Worm (Caenorhabditis elegans): ENCODE measurements around the gene srw-21.

DNA sequence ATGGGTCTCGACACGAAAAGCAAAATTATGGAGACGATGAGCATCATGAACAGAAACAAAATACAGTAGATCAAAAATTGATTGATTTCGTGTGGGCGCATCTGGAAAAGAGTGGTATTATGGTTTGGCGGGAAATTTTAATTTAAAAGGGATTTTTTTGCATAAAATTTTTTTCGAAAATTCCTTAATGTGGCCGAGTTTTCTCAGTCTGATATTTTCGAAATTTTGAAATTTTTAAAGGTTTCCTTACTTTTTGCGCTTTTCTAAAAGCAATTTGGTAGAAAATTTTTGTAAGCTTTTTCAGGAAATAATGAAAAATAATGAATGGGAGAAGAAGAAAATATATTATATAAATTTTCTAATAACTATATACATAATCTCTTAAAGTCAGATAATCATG is 46.0 kb downstream of the srw-21 start, which contains the start of gene F21A3.2:
- no peak for TF ChIP-seq nhr-76 (tag; optimal IDR thresholded peaks at IDR 0.05)
- no peak for TF ChIP-seq nfya-1 (tag; optimal IDR thresholded peaks at IDR 0.05; ENCODE audit: insufficient read depth)
- TF ChIP-seq elt-2 (tag; optimal IDR thresholded peaks at IDR 0.05): no peak
- no peak for TF ChIP-seq zag-1 (tag; optimal IDR thresholded peaks at IDR 0.05)
- no peak for TF ChIP-seq tbx-2 (tag; optimal IDR thresholded peaks at IDR 0.05)
- TF ChIP-seq egl-5 (tag; optimal IDR thresholded peaks at IDR 0.05): no peak
- TF ChIP-seq fkh-10 (GFP tag; optimal IDR thresholded peaks at IDR 0.05): no peak
- TF ChIP-seq nhr-28 (tag; optimal IDR thresholded peaks at IDR 0.05): no peak
- TF ChIP-seq ama-1 (optimal IDR thresholded peaks at IDR 0.05): no peak
- no peak for TF ChIP-seq fos-1 (tag; optimal IDR thresholded peaks at IDR 0.05)
- no peak for TF ChIP-seq snpc-4 (tag; optimal IDR thresholded peaks at IDR 0.05)
- TF ChIP-seq pha-4 (tag; optimal IDR thresholded peaks at IDR 0.05): no peak
- no peak for TF ChIP-seq nhr-12 (tag; optimal IDR thresholded peaks at IDR 0.05)

All from whole organism, L3 larva.